In the genomic region with DNA sequence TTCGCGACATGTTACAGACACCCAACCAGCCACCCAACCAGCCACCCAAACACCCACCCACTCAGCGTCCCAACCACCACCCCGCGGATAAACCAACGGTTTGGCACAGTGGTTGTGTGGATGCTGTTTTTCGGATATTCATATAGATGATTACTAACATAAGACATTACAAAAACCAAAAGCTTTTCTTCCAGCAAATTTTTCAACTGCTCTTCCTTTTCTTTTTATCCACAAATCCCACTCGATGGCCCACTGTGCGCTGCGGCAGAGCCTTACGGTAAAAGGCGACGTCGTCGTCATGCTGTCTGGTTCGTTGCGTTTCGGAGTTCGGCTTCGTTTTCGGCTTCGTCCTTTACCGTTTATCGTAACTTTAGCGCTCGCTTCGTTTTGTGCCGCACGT, we compare ENCODE assay signal across 1 fruit fly cellular context.
TF ChIP-seq lines count a peak whose summit lies in the region.

No protein-coding gene starts in this region.

TF ChIP-seq in whole organism, embryonic, 481 proteins besides CTCF, POLR2A, EP300 and RAD21 (continued from another document and continues in another):
- no peak for TF ChIP-seq ro (GFP tag; IDR thresholded peaks at IDR 0.05; lab: Robert Waterston, UW)
- peak; percentile 54 for TF ChIP-seq tap (tag; optimal IDR thresholded peaks at IDR 0.05; lab: Kevin White, UChicago)
- peak; percentile 15 for TF ChIP-seq CG17802 (tag; optimal IDR thresholded peaks at IDR 0.05; lab: Kevin White, UChicago)
- no peak for TF ChIP-seq eve (GFP tag; optimal IDR thresholded peaks at IDR 0.05; lab: Kevin White, UChicago)
- 0 out of 2 replicates have a peak, but pooled peaks have one; percentile 18 for TF ChIP-seq ssp (GFP tag; IDR thresholded peaks at IDR 0.05; lab: Robert Waterston, UW)
- TF ChIP-seq cas (GFP tag; IDR thresholded peaks at IDR 0.05; lab: Robert Waterston, UW): no peak
- TF ChIP-seq CG32767 (GFP tag; IDR thresholded peaks at IDR 0.05; lab: Robert Waterston, UW): no peak
- no peak for TF ChIP-seq CG13775 (GFP tag; optimal IDR thresholded peaks at IDR 0.05; lab: Kevin White, UChicago)
- peak; percentile 40 for TF ChIP-seq Hsf (GFP tag; optimal IDR thresholded peaks at IDR 0.05; lab: Kevin White, UChicago)
- TF ChIP-seq kah (GFP tag; optimal IDR thresholded peaks at IDR 0.05; lab: Kevin White, UChicago): no peak
- TF ChIP-seq pan (optimal IDR thresholded peaks at IDR 0.05; lab: Kevin White, UChicago): no peak
- peak in 1 of 2 experiments; percentile 69 for TF ChIP-seq pan (GFP tag; optimal IDR thresholded peaks at IDR 0.05 in 1 of 2, IDR thresholded peaks at IDR 0.05 in 1 of 2)
- TF ChIP-seq nom (GFP tag; optimal IDR thresholded peaks at IDR 0.05; lab: Kevin White, UChicago): no peak
- TF ChIP-seq rib (GFP tag; IDR thresholded peaks at IDR 0.05; lab: Robert Waterston, UW): peak; percentile 61; the same call in 1 of the 2 replicates
- TF ChIP-seq sim (GFP tag; IDR thresholded peaks at IDR 0.05; lab: Robert Waterston, UW): no peak
- peak; percentile 75 for TF ChIP-seq Atf6 (GFP tag; IDR thresholded peaks at IDR 0.05; lab: Robert Waterston, UW)
- no peak for TF ChIP-seq Vsx1 (GFP tag; optimal IDR thresholded peaks at IDR 0.05; lab: Kevin White, UChicago)
- peak; percentile 40; the same call in 1 of the 2 replicates for TF ChIP-seq CG4730 (GFP tag; IDR thresholded peaks at IDR 0.05; lab: Robert Waterston, UW)
- TF ChIP-seq CG5953 (GFP tag; IDR thresholded peaks at IDR 0.05; lab: Robert Waterston, UW): peak; percentile 60
- TF ChIP-seq CG2678 (tag; optimal IDR thresholded peaks at IDR 0.05; lab: Kevin White, UChicago): peak; percentile 72
- TF ChIP-seq Doc3 (GFP tag; IDR thresholded peaks at IDR 0.05; lab: Robert Waterston, UW; ENCODE audit: partially characterized antibody): no peak
- peak; percentile 13 for TF ChIP-seq shn (GFP tag; optimal IDR thresholded peaks at IDR 0.05; lab: Kevin White, UChicago)
- TF ChIP-seq CG10462 (GFP tag; optimal IDR thresholded peaks at IDR 0.05; lab: Kevin White, UChicago): peak; percentile 9
- TF ChIP-seq Myb (GFP tag; optimal IDR thresholded peaks at IDR 0.05; lab: Kevin White, UChicago): peak; percentile 27
- TF ChIP-seq sens-2 (GFP tag; IDR thresholded peaks at IDR 0.05; lab: Robert Waterston, UW): no peak
- peak; percentile 47 for TF ChIP-seq maf-S (GFP tag; optimal IDR thresholded peaks at IDR 0.05; lab: Kevin White, UChicago)
- TF ChIP-seq odd (GFP tag; optimal IDR thresholded peaks at IDR 0.05; lab: Kevin White, UChicago): no peak
- no peak for TF ChIP-seq nerfin-2 (GFP tag; IDR thresholded peaks at IDR 0.05; lab: Robert Waterston, UW; ENCODE audit: partially characterized antibody)
- no peak for TF ChIP-seq BEAF-32 (GFP tag; optimal IDR thresholded peaks at IDR 0.05; lab: Kevin White, UChicago)
- peak; percentile 42 for TF ChIP-seq CG9727 (GFP tag; optimal IDR thresholded peaks at IDR 0.05; lab: Kevin White, UChicago)
- TF ChIP-seq inv (GFP tag; IDR thresholded peaks at IDR 0.05; lab: Robert Waterston, UW; ENCODE audit: partially characterized antibody): no peak
- no peak for TF ChIP-seq CG42726 (GFP tag; IDR thresholded peaks at IDR 0.05; lab: Robert Waterston, UW; ENCODE audit: partially characterized antibody)
- no peak for TF ChIP-seq danr (GFP tag; IDR thresholded peaks at IDR 0.05; lab: Robert Waterston, UW)
- peak; percentile 43 for TF ChIP-seq sug (tag; optimal IDR thresholded peaks at IDR 0.05; lab: Kevin White, UChicago)
- peak; percentile 85 for TF ChIP-seq lab (GFP tag; optimal IDR thresholded peaks at IDR 0.05; lab: Kevin White, UChicago)
- no peak for TF ChIP-seq hth (optimal IDR thresholded peaks at IDR 0.05; lab: Kevin White, UChicago)
- TF ChIP-seq CG17361 (GFP tag; IDR thresholded peaks at IDR 0.05; lab: Robert Waterston, UW): peak; percentile 40; the same call in 1 of the 3 replicates
- TF ChIP-seq CG7786 (GFP tag; optimal IDR thresholded peaks at IDR 0.05; lab: Kevin White, UChicago): peak; percentile 61
- peak; percentile 59 for TF ChIP-seq Sox102F (GFP tag; optimal IDR thresholded peaks at IDR 0.05; lab: Kevin White, UChicago)
- TF ChIP-seq CG7357 (GFP tag; IDR thresholded peaks at IDR 0.05; lab: Robert Waterston, UW): peak; percentile 52; the same call in 2 of the 3 replicates
- peak; percentile 25 for TF ChIP-seq HHEX (GFP tag; optimal IDR thresholded peaks at IDR 0.05; lab: Kevin White, UChicago)
- peak; percentile 21 for TF ChIP-seq Nf-YC (tag; optimal IDR thresholded peaks at IDR 0.05; lab: Kevin White, UChicago)
- no peak for TF ChIP-seq CG3995 (GFP tag; optimal IDR thresholded peaks at IDR 0.05; lab: Kevin White, UChicago)
- no peak for TF ChIP-seq CG1233 (GFP tag; optimal IDR thresholded peaks at IDR 0.05; lab: Kevin White, UChicago)
- TF ChIP-seq crc (GFP tag; optimal IDR thresholded peaks at IDR 0.05; lab: Kevin White, UChicago): no peak
- no peak for TF ChIP-seq CG14710 (tag; optimal IDR thresholded peaks at IDR 0.05; lab: Kevin White, UChicago)
- no peak for TF ChIP-seq Hey (tag; optimal IDR thresholded peaks at IDR 0.05; lab: Kevin White, UChicago)
- no peak for TF ChIP-seq al (GFP tag; IDR thresholded peaks at IDR 0.05; lab: Robert Waterston, UW)
- TF ChIP-seq unc-4 (GFP tag; IDR thresholded peaks at IDR 0.05; lab: Robert Waterston, UW; ENCODE audit: partially characterized antibody): no peak
- TF ChIP-seq Ravus (GFP tag; IDR thresholded peaks at IDR 0.05; lab: Robert Waterston, UW): no peak
- TF ChIP-seq emc (GFP tag; optimal IDR thresholded peaks at IDR 0.05; lab: Kevin White, UChicago): no peak
- no peak for TF ChIP-seq CG3407 (GFP tag; optimal IDR thresholded peaks at IDR 0.05; lab: Kevin White, UChicago)
- no peak for TF ChIP-seq CG13287 (GFP tag; IDR thresholded peaks at IDR 0.05; lab: Robert Waterston, UW; ENCODE audit: partially characterized antibody)
- TF ChIP-seq gsb-n (tag; optimal IDR thresholded peaks at IDR 0.05; lab: Kevin White, UChicago): no peak
- TF ChIP-seq CkIIα-i1 (GFP tag; IDR thresholded peaks at IDR 0.05; lab: Robert Waterston, UW): no peak
- TF ChIP-seq CoRest (tag; optimal IDR thresholded peaks at IDR 0.05; lab: Kevin White, UChicago): peak; percentile 45
- peak; percentile 52 for TF ChIP-seq pb (GFP tag; optimal IDR thresholded peaks at IDR 0.05; lab: Kevin White, UChicago)
- TF ChIP-seq CG3838 (GFP tag; optimal IDR thresholded peaks at IDR 0.05; lab: Kevin White, UChicago): no peak
- TF ChIP-seq Xrp1 (GFP tag; IDR thresholded peaks at IDR 0.05; lab: Robert Waterston, UW): peak; percentile 81
- peak; percentile 27 for TF ChIP-seq CG8924 (tag; optimal IDR thresholded peaks at IDR 0.05; lab: Kevin White, UChicago)
- no peak for TF ChIP-seq GATAe (GFP tag; conservative IDR thresholded peaks at IDR 0.05; lab: Robert Waterston, UW)
- TF ChIP-seq Max (GFP tag; optimal IDR thresholded peaks at IDR 0.05; lab: Kevin White, UChicago): peak; percentile 33
- peak; percentile 14 for TF ChIP-seq CrebB (tag; optimal IDR thresholded peaks at IDR 0.05; lab: Kevin White, UChicago)
- peak; percentile 39 for TF ChIP-seq vfl (GFP tag; optimal IDR thresholded peaks at IDR 0.05; lab: Kevin White, UChicago)
- TF ChIP-seq lmd (GFP tag; IDR thresholded peaks at IDR 0.05; lab: Robert Waterston, UW): peak; percentile 67
- peak; percentile 15 for TF ChIP-seq CG8089 (GFP tag; optimal IDR thresholded peaks at IDR 0.05; lab: Kevin White, UChicago)
- no peak for TF ChIP-seq CG8359 (GFP tag; optimal IDR thresholded peaks at IDR 0.05; lab: Kevin White, UChicago; ENCODE audit: borderline replicate concordance)
- peak; percentile 28 for TF ChIP-seq CG18262 (tag; optimal IDR thresholded peaks at IDR 0.05; lab: Kevin White, UChicago)
- TF ChIP-seq CG13894 (tag; optimal IDR thresholded peaks at IDR 0.05; lab: Kevin White, UChicago): peak; percentile 81
- TF ChIP-seq CG10147 (GFP tag; optimal IDR thresholded peaks at IDR 0.05; lab: Kevin White, UChicago): peak; percentile 28
- TF ChIP-seq her (GFP tag; optimal IDR thresholded peaks at IDR 0.05; lab: Kevin White, UChicago): peak; percentile 48
- peak; percentile 42 for TF ChIP-seq zfh2 (GFP tag; optimal IDR thresholded peaks at IDR 0.05; lab: Kevin White, UChicago)
- TF ChIP-seq tio (GFP tag; optimal IDR thresholded peaks at IDR 0.05; lab: Kevin White, UChicago): peak; percentile 13
- peak; percentile 25 for TF ChIP-seq CG4820 (GFP tag; optimal IDR thresholded peaks at IDR 0.05; lab: Kevin White, UChicago)
- peak; percentile 44 for TF ChIP-seq Dip3 (GFP tag; optimal IDR thresholded peaks at IDR 0.05; lab: Kevin White, UChicago)
- no peak for TF ChIP-seq Trl (optimal IDR thresholded peaks at IDR 0.05; lab: Kevin White, UChicago)
- TF ChIP-seq Trl (GFP tag; optimal IDR thresholded peaks at IDR 0.05; lab: Kevin White, UChicago): peak; percentile 54
- peak; percentile 49 for TF ChIP-seq abd-A (tag; optimal IDR thresholded peaks at IDR 0.05; lab: Kevin White, UChicago)
- no peak for TF ChIP-seq Ets97D (GFP tag; optimal IDR thresholded peaks at IDR 0.05; lab: Kevin White, UChicago)
- no peak for TF ChIP-seq CG17612 (GFP tag; IDR thresholded peaks at IDR 0.05; lab: Robert Waterston, UW)
- TF ChIP-seq CG3847 (GFP tag; IDR thresholded peaks at IDR 0.05; lab: Robert Waterston, UW): peak; percentile 47; the same call in 1 of the 2 replicates
- TF ChIP-seq usp (GFP tag; optimal IDR thresholded peaks at IDR 0.05; lab: Kevin White, UChicago): no peak
- peak; percentile 46 for TF ChIP-seq Fer3 (tag; optimal IDR thresholded peaks at IDR 0.05; lab: Kevin White, UChicago)
- peak; percentile 94 for TF ChIP-seq Med (GFP tag; lab: Kevin White, UChicago)
- TF ChIP-seq MBD-R2 (GFP tag; IDR thresholded peaks at IDR 0.05; lab: Robert Waterston, UW): peak; percentile 34; the same call in 1 of the 2 replicates
- TF ChIP-seq H15 (GFP tag; IDR thresholded peaks at IDR 0.05; lab: Robert Waterston, UW): peak; percentile 22; the same call in 1 of the 3 replicates
- TF ChIP-seq CG34422 (GFP tag; IDR thresholded peaks at IDR 0.05; lab: Robert Waterston, UW): peak; percentile 60
- peak; percentile 64 for TF ChIP-seq Meics (GFP tag; optimal IDR thresholded peaks at IDR 0.05; lab: Kevin White, UChicago)
- TF ChIP-seq CG10959 (GFP tag; IDR thresholded peaks at IDR 0.05; lab: Robert Waterston, UW): peak; percentile 45; the same call in 1 of the 2 replicates
- no peak for TF ChIP-seq lov (optimal IDR thresholded peaks at IDR 0.05; lab: Kevin White, UChicago)
- 0 out of 3 replicates have a peak, but pooled peaks have one; percentile 28 for TF ChIP-seq lov (GFP tag; IDR thresholded peaks at IDR 0.05; lab: Robert Waterston, UW)
- no peak for TF ChIP-seq CG12104 (GFP tag; optimal IDR thresholded peaks at IDR 0.05; lab: Kevin White, UChicago)
- peak; percentile 44 for TF ChIP-seq gro (GFP tag; optimal IDR thresholded peaks at IDR 0.05; lab: Kevin White, UChicago)
- TF ChIP-seq CG11504 (tag; optimal IDR thresholded peaks at IDR 0.05; lab: Kevin White, UChicago): peak; percentile 43
- TF ChIP-seq hbn (GFP tag; IDR thresholded peaks at IDR 0.05; lab: Robert Waterston, UW; ENCODE audit: partially characterized antibody): no peak
- TF ChIP-seq CG10209 (GFP tag; optimal IDR thresholded peaks at IDR 0.05; lab: Kevin White, UChicago): peak; percentile 20
- peak; percentile 35 for TF ChIP-seq CG12659 (GFP tag; optimal IDR thresholded peaks at IDR 0.05; lab: Kevin White, UChicago)
- peak; percentile 75 for TF ChIP-seq CG32532 (GFP tag; IDR thresholded peaks at IDR 0.05; lab: Robert Waterston, UW)
- TF ChIP-seq Kr (GFP tag; optimal IDR thresholded peaks at IDR 0.05; lab: Kevin White, UChicago): no peak
- peak; percentile 61 for TF ChIP-seq CG6854 (GFP tag; optimal IDR thresholded peaks at IDR 0.05; lab: Kevin White, UChicago)
- TF ChIP-seq salm (tag; optimal IDR thresholded peaks at IDR 0.05; lab: Kevin White, UChicago): peak; percentile 12
- TF ChIP-seq mam (GFP tag; optimal IDR thresholded peaks at IDR 0.05; lab: Kevin White, UChicago): peak; percentile 50
- TF ChIP-seq Asciz (GFP tag; optimal IDR thresholded peaks at IDR 0.05; lab: Kevin White, UChicago): peak; percentile 19
- TF ChIP-seq Lim3 (GFP tag; IDR thresholded peaks at IDR 0.05; lab: Robert Waterston, UW): no peak
- TF ChIP-seq pnt (GFP tag; optimal IDR thresholded peaks at IDR 0.05; lab: Kevin White, UChicago): peak; percentile 41
- TF ChIP-seq Stat92E (GFP tag; optimal IDR thresholded peaks at IDR 0.05; lab: Kevin White, UChicago): no peak
- peak; percentile 31 for TF ChIP-seq CG12155 (GFP tag; optimal IDR thresholded peaks at IDR 0.05; lab: Kevin White, UChicago)
- TF ChIP-seq CG16779 (GFP tag; IDR thresholded peaks at IDR 0.05; lab: Robert Waterston, UW): no peak
- TF ChIP-seq CG12769 (tag; optimal IDR thresholded peaks at IDR 0.05; lab: Kevin White, UChicago): no peak
- peak; percentile 38 for TF ChIP-seq CG13296 (GFP tag; optimal IDR thresholded peaks at IDR 0.05; lab: Kevin White, UChicago)
- TF ChIP-seq dm (GFP tag; optimal IDR thresholded peaks at IDR 0.05; lab: Kevin White, UChicago): no peak
- TF ChIP-seq CG8478 (optimal IDR thresholded peaks at IDR 0.05; lab: Kevin White, UChicago): no peak
- no peak for TF ChIP-seq CG12942 (GFP tag; optimal IDR thresholded peaks at IDR 0.05; lab: Kevin White, UChicago)
- TF ChIP-seq zfh1 (GFP tag; IDR thresholded peaks at IDR 0.05; lab: Robert Waterston, UW): peak; percentile 65
- no peak for TF ChIP-seq sc (optimal IDR thresholded peaks at IDR 0.05; lab: Kevin White, UChicago)
- no peak for TF ChIP-seq sc (GFP tag; optimal IDR thresholded peaks at IDR 0.05; lab: Kevin White, UChicago)
- no peak for TF ChIP-seq p53 (GFP tag; optimal IDR thresholded peaks at IDR 0.05; lab: Kevin White, UChicago)
- peak; percentile 50; the same call in 1 of the 2 replicates for TF ChIP-seq CG9215 (GFP tag; IDR thresholded peaks at IDR 0.05; lab: Robert Waterston, UW)
- peak; percentile 60 for TF ChIP-seq CG1603 (tag; optimal IDR thresholded peaks at IDR 0.05; lab: Kevin White, UChicago)
- no peak for TF ChIP-seq zf30C (GFP tag; optimal IDR thresholded peaks at IDR 0.05; lab: Kevin White, UChicago)
- no peak for TF ChIP-seq bbx (GFP tag; IDR thresholded peaks at IDR 0.05; lab: Robert Waterston, UW; ENCODE audit: partially characterized antibody)
- no peak for TF ChIP-seq D19B (GFP tag; optimal IDR thresholded peaks at IDR 0.05; lab: Kevin White, UChicago)
- peak; percentile 32 for TF ChIP-seq fd3F (GFP tag; optimal IDR thresholded peaks at IDR 0.05; lab: Kevin White, UChicago)
- TF ChIP-seq pho (GFP tag; optimal IDR thresholded peaks at IDR 0.05; lab: Kevin White, UChicago): peak; percentile 39
- no peak for TF ChIP-seq Dp (GFP tag; optimal IDR thresholded peaks at IDR 0.05; lab: Kevin White, UChicago)
- no peak for TF ChIP-seq kay (GFP tag; optimal IDR thresholded peaks at IDR 0.05; lab: Kevin White, UChicago)
- TF ChIP-seq stc (GFP tag; IDR thresholded peaks at IDR 0.05; lab: Robert Waterston, UW): no peak; the same call in 1 of the 2 replicates
